Worm (Caenorhabditis elegans): ENCODE data around the gene pgp-11.

- TF ChIP-seq rcor-1 (GFP tag; IDR thresholded peaks at IDR 0.05) (no peak), athp-1 (tag; optimal IDR thresholded peaks at IDR 0.05) (no peak)
These were observed 26.5 kb downstream of the pgp-11 start for ce11 chrII:7977513-7977912.

All from whole organism, young adult.